Fruit fly (Drosophila melanogaster) ovary, adult (tissue): ENCODE measurements around the gene boss.

Source experiments
- CG17801 ChIP-seq: fragments of 200-800 bp; optimal IDR thresholded peaks from 2 replicates; lab custom pipeline; 2019; ENCODE audit warnings: missing biosample characterization, mild to moderate bottlenecking, missing genetic modification characterization, moderate library complexity; ENCODE audit not compliant: partially characterized antibody

The boss gene

DNA sequence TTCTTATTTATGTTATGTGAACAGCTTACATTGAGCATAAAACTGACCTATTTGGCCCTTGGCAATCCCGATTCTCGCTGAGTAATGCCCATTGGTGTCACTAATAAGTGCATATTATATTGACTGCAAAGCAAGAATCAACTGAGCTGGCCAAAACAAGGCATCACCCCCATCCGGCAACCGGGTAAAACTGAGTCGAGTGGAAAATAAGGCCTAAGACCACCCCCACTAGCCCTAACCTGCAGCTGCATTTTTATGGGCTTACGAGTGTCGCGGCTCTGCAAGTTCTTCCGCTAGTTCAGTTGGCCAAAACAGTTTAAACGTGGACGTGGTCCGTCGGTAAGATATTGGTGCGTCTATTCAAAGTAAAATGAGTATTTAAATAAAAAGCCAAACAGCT, at the start of gene boss:
Gene boss, plus strand, starts transcription at position 301 of the 400 bp plus-strand sequence.
- no peak for TF ChIP-seq CG17801 (GFP tag; lab: Kevin White, UChicago)

dm6 chr3R:25919912-25920311, 41.9 kb upstream of the boss start:
- TF ChIP-seq CG17801 (GFP tag; lab: Kevin White, UChicago) = no peak

DNA sequence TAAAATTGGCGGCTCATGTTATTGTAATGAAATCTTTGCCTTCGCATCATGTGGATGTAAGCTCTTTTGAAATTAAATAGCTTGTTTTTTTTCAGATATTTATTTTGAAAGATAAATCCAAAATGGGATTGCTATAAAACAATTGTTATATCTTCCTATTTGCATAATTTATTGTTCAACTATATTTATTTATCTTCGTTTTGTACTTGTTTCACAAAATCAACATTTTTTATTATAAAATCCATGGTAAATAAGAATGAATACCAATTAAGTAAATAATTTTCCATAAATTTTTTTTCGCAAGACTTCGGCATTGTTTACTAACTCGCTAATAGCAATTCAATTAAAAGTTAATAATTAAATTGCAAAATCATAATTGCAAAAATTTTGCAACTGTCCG, 39.3 kb upstream of the boss start, which contains the start of gene CG14546:
Gene CG14546, minus strand, starts transcription at position 101 of the 400 bp plus-strand sequence.
- no peak for TF ChIP-seq CG17801 (GFP tag; lab: Kevin White, UChicago)

DNA sequence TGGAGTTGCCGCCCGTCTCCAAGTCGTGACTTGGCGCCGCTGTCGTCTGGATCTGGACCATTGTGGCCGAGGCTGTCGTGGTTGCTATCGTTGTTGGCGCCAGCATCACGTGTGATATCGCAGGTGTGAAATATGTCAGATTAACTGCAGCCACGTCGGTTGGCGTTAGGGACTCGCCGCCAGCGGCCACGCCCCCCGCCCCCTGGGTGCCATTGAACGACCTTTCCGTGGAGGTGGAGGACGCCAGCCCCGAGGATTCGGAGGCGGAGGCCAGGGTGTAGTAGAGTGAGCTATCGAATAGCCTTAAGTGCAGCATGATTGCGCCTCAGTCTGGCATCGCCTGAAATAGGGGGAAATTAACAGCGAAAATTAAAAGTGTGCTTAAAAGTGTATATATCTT, 20.5 kb upstream of the boss start:
- TF ChIP-seq CG17801 (GFP tag; lab: Kevin White, UChicago) = no peak

DNA sequence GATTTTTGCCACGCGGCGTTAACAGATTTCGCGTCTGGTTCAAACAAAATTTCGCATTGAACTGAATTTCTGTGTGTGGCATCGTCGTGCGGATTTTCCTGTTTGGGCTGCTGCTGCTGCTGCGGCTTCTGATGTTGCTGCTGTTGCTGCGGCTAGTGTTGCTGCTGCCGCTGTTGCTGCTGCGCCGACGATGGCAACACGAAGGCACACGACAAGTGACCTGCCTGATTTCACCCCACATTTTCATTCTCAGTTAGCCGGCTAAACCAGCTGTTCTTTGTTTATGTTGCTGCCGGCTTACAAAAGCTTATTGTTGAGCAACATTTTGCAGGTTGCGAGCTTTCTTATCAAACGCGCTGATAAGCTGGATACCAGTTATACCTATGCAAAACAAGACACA, 5.7 kb upstream of the boss start, which contains the start of gene CCAP-R:
Gene CCAP-R, minus strand, starts transcription at position 179 of the 400 bp plus-strand sequence.
- TF ChIP-seq CG17801 (GFP tag; lab: Kevin White, UChicago) = no peak

dm6 chr3R:25958979-25959378, 2.8 kb upstream of the boss start, which contains the start of gene CG14540:
Gene CG14540, plus strand, starts transcription at chr3R:25959279.
- no peak for TF ChIP-seq CG17801 (GFP tag; lab: Kevin White, UChicago)

- TF ChIP-seq CG17801 (GFP tag; lab: Kevin White, UChicago) = no peak
These were observed 5.2 kb downstream of the boss start for dm6 chr3R:25966944-25967343.

DNA sequence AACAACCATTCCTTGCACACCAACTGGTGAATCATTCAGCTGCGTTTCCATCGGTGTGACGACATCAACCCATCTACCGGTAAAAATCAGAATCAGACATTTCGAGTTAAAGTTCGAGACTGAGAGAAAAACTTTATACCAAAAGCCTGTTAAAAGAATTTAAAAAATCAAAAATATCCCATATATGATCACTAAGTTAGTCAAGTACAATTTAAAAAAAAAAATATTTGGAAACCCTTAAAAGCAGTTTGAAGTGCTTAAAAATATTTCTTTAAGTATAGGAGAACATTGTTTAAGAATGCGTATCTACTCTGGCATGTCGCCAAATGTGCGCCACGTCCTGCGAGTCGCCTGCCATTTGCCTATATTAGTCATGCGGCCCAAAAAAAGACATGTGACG, 6.7 kb downstream of the boss start:
- no peak for TF ChIP-seq CG17801 (GFP tag; lab: Kevin White, UChicago)

- no peak for TF ChIP-seq CG17801 (GFP tag; lab: Kevin White, UChicago)
These were observed 7.1 kb downstream of the boss start for dm6 chr3R:25968915-25969314.

DNA sequence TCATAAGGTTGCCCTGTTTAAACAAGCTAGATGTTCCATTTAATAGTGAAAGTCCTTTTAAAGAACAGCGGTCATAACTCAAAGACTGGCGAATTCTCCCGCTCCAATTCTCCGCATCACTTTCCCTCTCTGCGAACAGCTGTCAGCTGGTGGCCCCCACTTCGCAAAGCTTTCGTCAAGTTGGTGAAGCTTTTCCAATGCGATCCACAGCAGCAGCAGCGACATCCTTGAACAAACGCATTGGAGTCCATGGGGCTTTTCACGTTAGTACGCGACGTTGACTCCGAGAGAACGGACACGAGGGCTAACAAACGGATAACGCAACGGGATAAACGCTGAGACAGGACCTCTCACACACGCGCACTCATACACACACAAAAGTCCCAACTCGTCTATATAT, 8.0 kb downstream of the boss start, which contains the start of gene fid:
Gene fid, plus strand, starts transcription at position 301 of the 400 bp plus-strand sequence.
- TF ChIP-seq CG17801 (GFP tag; lab: Kevin White, UChicago) = no peak

DNA sequence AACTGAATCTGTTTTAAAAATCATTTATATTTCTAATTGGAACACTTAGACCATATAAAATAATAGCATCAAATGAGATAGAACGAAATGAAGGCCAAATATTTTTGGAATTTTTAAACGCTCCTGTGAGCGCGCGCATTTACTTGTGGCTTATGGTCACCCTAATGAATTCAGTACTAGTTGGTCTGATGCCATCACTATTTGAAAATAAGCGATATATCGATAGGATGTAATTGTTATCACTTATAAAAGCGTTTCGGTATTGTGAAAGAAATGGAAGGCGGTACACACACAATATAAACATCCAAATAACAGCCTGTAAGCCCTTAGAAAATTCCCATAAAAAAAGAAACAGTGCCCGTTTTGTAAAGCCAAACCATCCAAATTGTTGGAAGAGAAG, 20.9 kb downstream of the boss start, which contains the start of gene Nf1:
Gene Nf1, plus strand, starts transcription at position 280 of the 400 bp plus-strand sequence.
- TF ChIP-seq CG17801 (GFP tag; lab: Kevin White, UChicago) = no peak

- no peak for TF ChIP-seq CG17801 (GFP tag; lab: Kevin White, UChicago)
These were observed 21.5 kb downstream of the boss start for dm6 chr3R:25983274-25983673.

DNA sequence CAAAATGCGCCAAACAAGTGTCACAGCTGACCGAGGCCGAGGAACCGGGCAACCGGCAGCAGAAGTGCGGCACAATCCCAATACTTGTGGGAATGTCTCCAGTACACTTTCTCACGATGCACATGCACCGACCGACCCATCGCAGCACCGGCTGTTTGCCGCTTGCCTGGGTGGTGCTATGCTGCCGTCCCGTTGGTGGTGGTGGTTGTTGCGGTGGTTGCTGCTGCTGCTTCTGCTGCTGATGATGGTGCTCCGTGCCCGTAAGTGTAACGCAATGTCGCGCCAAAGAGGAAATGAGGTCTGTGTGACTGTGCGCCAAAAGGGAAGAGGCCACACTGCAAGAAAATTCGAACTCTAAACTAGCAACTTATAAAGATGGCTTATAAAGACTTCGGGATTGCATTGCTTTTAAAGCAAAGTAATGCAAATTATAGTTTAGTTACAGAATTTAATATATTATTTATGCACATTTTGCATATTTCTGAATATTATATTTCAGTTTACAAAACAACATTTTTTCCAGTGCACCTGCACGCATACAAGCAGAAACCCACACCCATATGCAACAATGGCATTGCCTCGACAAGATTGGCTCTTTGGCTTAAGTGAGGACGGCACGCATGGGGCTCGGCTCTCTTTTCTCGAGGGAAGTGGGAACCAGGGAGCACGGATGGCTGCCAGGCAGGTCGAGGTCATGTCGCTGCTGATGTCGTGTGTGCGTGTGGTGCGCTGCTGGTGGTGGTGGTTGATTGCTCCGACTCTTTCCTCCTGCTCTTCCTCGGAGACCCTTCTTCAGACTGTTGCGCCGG, 34.6 kb downstream of the boss start, which contains the start of gene CG43116:
Gene CG43116, minus strand, starts transcription at position 800 of the 809 bp plus-strand sequence.
- TF ChIP-seq CG17801 (GFP tag; lab: Kevin White, UChicago) = no peak

- no peak for TF ChIP-seq CG17801 (GFP tag; lab: Kevin White, UChicago)
These were observed 35.4 kb downstream of the boss start for dm6 chr3R:25997068-25997714.

DNA sequence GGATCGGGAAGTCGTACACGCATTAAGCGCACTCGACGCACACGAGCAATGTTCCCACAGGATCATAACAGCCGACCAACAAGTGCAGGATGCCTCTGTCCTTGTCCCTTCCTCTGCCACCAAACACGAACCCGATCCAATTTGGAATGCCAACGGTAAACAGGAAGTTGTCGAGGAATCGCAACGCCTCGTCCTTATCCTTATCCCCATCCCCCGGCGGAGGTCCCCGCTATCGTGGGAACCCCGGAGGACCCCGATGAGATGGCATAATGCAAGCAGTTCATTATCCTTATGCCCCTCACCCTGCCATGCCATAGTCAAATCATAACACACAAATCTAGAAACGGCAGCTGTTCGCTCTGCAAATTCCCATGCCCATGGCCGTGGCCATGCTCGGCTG, 37.3 kb downstream of the boss start:
- no peak for TF ChIP-seq CG17801 (GFP tag; lab: Kevin White, UChicago)
